Worm (Caenorhabditis elegans) whole organism, L4 larva: ENCODE measurements around the gene F52E4.5.

ENCODE experiments used
- D1046.2 ChIP-seq: fragments of 200-800 bp; sonication (Bioruptor generic); IDR thresholded peaks from 2 replicates; pipeline ENCODE4 v1.3.6; 2022; ENCODE audit warnings: missing genetic modification characterization, missing compliant biosample characterization
- F44E2.7 ChIP-seq: fragments of 200-800 bp; sonication (Bioruptor generic); IDR thresholded peaks from 2 replicates; pipeline ENCODE4 v2.1.2; 2022; ENCODE audit warnings: missing genetic modification characterization, missing compliant biosample characterization
- Y75B8A.6 ChIP-seq: fragments of 200-800 bp; sonication (Bioruptor generic); IDR thresholded peaks from 2 replicates; pipeline ENCODE4 v1.3.6; 2022; ENCODE audit warnings: missing genetic modification reagents, missing genetic modification characterization, missing compliant biosample characterization
- aha-1 ChIP-seq: fragments of 150-350 bp; peaks from one replicate; lab custom pipeline; 2014; ENCODE audit warnings: missing biosample characterization, missing genetic modification characterization
- ama-1 ChIP-seq: fragments of 150-350 bp; optimal IDR thresholded peaks from 2 replicates; lab custom pipeline; 2014; ENCODE audit warnings: inconsistent platforms, mixed read lengths
- ceh-44 ChIP-seq: fragments of 200-800 bp; sonication (Bioruptor generic); IDR thresholded peaks from 2 replicates; pipeline ENCODE4 v1.3.6; 2022; ENCODE audit warnings: missing genetic modification reagents, missing genetic modification characterization, missing compliant biosample characterization
- ceh-62 ChIP-seq: sonication (generic microtip); optimal IDR thresholded peaks from 2 replicates; lab custom pipeline; 2017; ENCODE audit warnings: missing biosample characterization, missing genetic modification characterization
- ceh-82 ChIP-seq: sonication (generic microtip); optimal IDR thresholded peaks from 2 replicates; lab custom pipeline; 2017; ENCODE audit warnings: missing biosample characterization, missing genetic modification characterization
- daf-12 ChIP-seq: fragments of 150-350 bp; optimal IDR thresholded peaks from 2 replicates; lab custom pipeline; 2014; ENCODE audit warnings: missing biosample characterization, missing genetic modification reagents, missing genetic modification characterization
- daf-16 ChIP-seq, 3 experiments: sonication (generic microtip); optimal IDR thresholded peaks; 2 replicates each; lab custom pipeline; 2016 to 2017; ENCODE audit warnings: missing genetic modification characterization in 3 of 3, missing genetic modification reagents in 3 of 3, mild to moderate bottlenecking in 2 of 3, missing compliant biosample characterization in 2 of 3, missing biosample characterization in 1 of 3, moderate library complexity in 1 of 3
- dmd-6 ChIP-seq: fragments of 200-800 bp; sonication (Bioruptor generic); IDR thresholded peaks from 2 replicates; pipeline ENCODE4 v1.3.6; 2022; ENCODE audit warnings: missing genetic modification reagents, missing genetic modification characterization, missing compliant biosample characterization
- dmd-8 ChIP-seq: fragments of 200-800 bp; sonication (Bioruptor generic); IDR thresholded peaks from 2 replicates; pipeline ENCODE4 v1.3.6; 2022; ENCODE audit warnings: missing genetic modification characterization, missing compliant biosample characterization
- dve-1 ChIP-seq: sonication (generic microtip); optimal IDR thresholded peaks from 2 replicates; lab custom pipeline; 2017; ENCODE audit warnings: antibody characterized with exemption, mild to moderate bottlenecking, missing genetic modification characterization, missing compliant biosample characterization; ENCODE audit not compliant: insufficient read depth
- egl-43 ChIP-seq: fragments of 200-800 bp; sonication (Bioruptor generic); IDR thresholded peaks from 2 replicates; pipeline ENCODE4 v1.3.6; 2022; ENCODE audit warnings: missing genetic modification reagents, missing genetic modification characterization, missing compliant biosample characterization
- fkh-10 ChIP-seq: fragments of 150-350 bp; optimal IDR thresholded peaks from 2 replicates; lab custom pipeline; 2014; ENCODE audit warnings: missing biosample characterization, missing genetic modification reagents, missing genetic modification characterization
- hlh-30 ChIP-seq: sonication (generic microtip); optimal IDR thresholded peaks from 2 replicates; lab custom pipeline; 2017; ENCODE audit warnings: antibody characterized with exemption, mild to moderate bottlenecking, missing genetic modification characterization, missing compliant biosample characterization; ENCODE audit not compliant: insufficient read depth
- hmg-1.1 ChIP-seq: fragments of 200-800 bp; sonication (Bioruptor generic); IDR thresholded peaks from 2 replicates; pipeline ENCODE4 v1.3.6; 2022; ENCODE audit warnings: missing genetic modification reagents, missing genetic modification characterization, missing compliant biosample characterization
- jun-1 ChIP-seq: fragments of 150-350 bp; optimal IDR thresholded peaks from 2 replicates; lab custom pipeline; 2014; ENCODE audit warnings: missing biosample characterization, missing genetic modification reagents, missing genetic modification characterization
- lim-7 ChIP-seq: fragments of 200-800 bp; sonication (Bioruptor generic); IDR thresholded peaks from 2 replicates; pipeline ENCODE4 v1.3.6; 2022; ENCODE audit warnings: missing genetic modification characterization, missing compliant biosample characterization
- lin-39 ChIP-seq: fragments of 150-350 bp; optimal IDR thresholded peaks from 2 replicates; lab custom pipeline; 2014; ENCODE audit warnings: missing biosample characterization, missing genetic modification reagents, missing genetic modification characterization
- madf-5 ChIP-seq, 2 experiments: fragments of 200-800 bp; sonication (Bioruptor generic); IDR thresholded peaks; 2 replicates each; pipeline ENCODE4 v1.3.6; 2022; ENCODE audit warnings: missing compliant biosample characterization in 2 of 2, missing genetic modification characterization in 2 of 2
- madf-9 ChIP-seq: fragments of 200-800 bp; sonication (Bioruptor generic); conservative IDR thresholded peaks from 2 replicates; pipeline ENCODE4 v1.3.6; 2022; ENCODE audit warnings: missing genetic modification reagents, missing genetic modification characterization, missing compliant biosample characterization
- mep-1 ChIP-seq: fragments of 150-350 bp; sonication (generic microtip); optimal IDR thresholded peaks from 3 replicates; lab custom pipeline; 2014; ENCODE audit warnings: missing biosample characterization, missing genetic modification characterization
- mes-2 ChIP-seq: sonication (generic microtip); optimal IDR thresholded peaks from 2 replicates; lab custom pipeline; 2016; ENCODE audit warnings: missing genotype, mild to moderate bottlenecking, missing genetic modification characterization, missing compliant biosample characterization; ENCODE audit not compliant: poor library complexity, severe bottlenecking
- nhr-42 ChIP-seq: fragments of 200-800 bp; sonication (Bioruptor generic); IDR thresholded peaks from 2 replicates; pipeline ENCODE4 v1.3.6; 2022; ENCODE audit warnings: missing genetic modification characterization, missing compliant biosample characterization
- nhr-6 ChIP-seq: fragments of 150-350 bp; optimal IDR thresholded peaks from 2 replicates; lab custom pipeline; 2014; ENCODE audit warnings: missing biosample characterization, missing genetic modification characterization
- pha-4 ChIP-seq, 2 experiments: fragments of 150-350 bp in 1 of 2; fragments of 200-800 bp in 1 of 2; sonication (Bioruptor generic) in 1 of 2; IDR thresholded peaks in 1 of 2; optimal IDR thresholded peaks in 1 of 2; 2 replicates each; pipeline versions ENCODE4 v1.3.6 to Lab custom; 2014 to 2022; ENCODE audit warnings: missing genetic modification characterization in 2 of 2, missing genetic modification reagents in 2 of 2, missing biosample characterization in 1 of 2, missing compliant biosample characterization in 1 of 2
- saeg-2 ChIP-seq: fragments of 200-800 bp; sonication (Bioruptor generic); IDR thresholded peaks from 2 replicates; pipeline ENCODE4 v1.3.6; 2022; ENCODE audit warnings: missing genetic modification reagents, missing genetic modification characterization, missing compliant biosample characterization
- set-16 ChIP-seq: fragments of 200-800 bp; sonication (Bioruptor generic); IDR thresholded peaks from 2 replicates; pipeline ENCODE4 v1.3.6; 2022; ENCODE audit warnings: missing genetic modification reagents, missing genetic modification characterization, missing compliant biosample characterization
- skn-1 ChIP-seq: fragments of 150-350 bp; optimal IDR thresholded peaks from 2 replicates; lab custom pipeline; 2014; ENCODE audit warnings: missing biosample characterization, missing genetic modification characterization
- snpc-1.2 ChIP-seq: fragments of 200-800 bp; sonication (Bioruptor generic); IDR thresholded peaks from 2 replicates; pipeline ENCODE4 v1.3.6; 2022; ENCODE audit warnings: missing genetic modification reagents, missing genetic modification characterization, missing compliant biosample characterization
- spr-1 ChIP-seq: sonication (generic microtip); optimal IDR thresholded peaks from 2 replicates; lab custom pipeline; 2016; ENCODE audit warnings: mild to moderate bottlenecking, missing genetic modification characterization, missing compliant biosample characterization
- tra-1 ChIP-seq: fragments of 200-800 bp; sonication (Bioruptor generic); IDR thresholded peaks from 2 replicates; pipeline ENCODE4 v1.3.6; 2022; ENCODE audit warnings: missing genetic modification reagents, missing genetic modification characterization, missing compliant biosample characterization
- unc-39 ChIP-seq: sonication (generic microtip); optimal IDR thresholded peaks from 2 replicates; lab custom pipeline; 2017; ENCODE audit warnings: missing biosample characterization, missing genetic modification characterization
- unc-62 ChIP-seq, 3 experiments: fragments of 150-350 bp in 1 of 3; sonication (generic microtip); optimal IDR thresholded peaks in 2 of 3; peaks in 1 of 3; 1 replicate in 1 of 3; 2 replicates in 2 of 3; lab custom pipeline; 2014 to 2017; ENCODE audit warnings: missing biosample characterization in 3 of 3, missing genetic modification characterization in 3 of 3, missing genetic modification reagents in 3 of 3, missing genotype in 1 of 3
- zag-1 ChIP-seq: fragments of 150-350 bp; optimal IDR thresholded peaks from 2 replicates; lab custom pipeline; 2014; ENCODE audit warnings: missing biosample characterization, missing genetic modification characterization
- ztf-11 ChIP-seq: fragments of 150-350 bp; optimal IDR thresholded peaks from 2 replicates; lab custom pipeline; 2014; ENCODE audit warnings: missing biosample characterization, missing genetic modification characterization

Gene F52E4.5

DNA sequence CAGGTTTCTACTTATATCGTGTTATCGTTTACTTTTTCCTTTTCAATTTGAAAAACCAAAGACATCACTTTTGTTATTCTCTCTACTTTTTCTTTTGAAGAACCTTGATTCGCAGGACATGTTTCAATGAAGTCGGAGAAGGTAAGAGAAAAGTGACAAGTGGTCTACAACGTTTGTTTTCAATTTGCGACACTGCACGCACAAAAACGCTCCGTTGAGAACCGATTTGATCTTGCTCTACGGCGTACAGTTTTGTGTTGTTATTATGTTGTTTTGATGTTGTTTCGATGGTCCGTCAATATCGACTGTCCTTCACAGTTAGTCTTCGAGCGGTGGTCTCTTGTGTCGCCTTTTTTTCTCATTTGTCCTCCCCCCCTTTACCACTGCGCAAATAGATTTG is 2.3 kb upstream of the F52E4.5 start, which contains the start of gene pccb-1:
Gene pccb-1, plus strand, starts transcription at position 127 of the 400 bp plus-strand sequence.
- TF ChIP-seq mep-1 (tag; lab: Kevin White, UChicago) (no peak), mes-2 (no peak), D1046.2 (no peak), snpc-1.2 (GFP tag; lab: Robert Waterston, UW) (no peak), dve-1 (tag; lab: Kevin White, UChicago) (no peak)

DNA sequence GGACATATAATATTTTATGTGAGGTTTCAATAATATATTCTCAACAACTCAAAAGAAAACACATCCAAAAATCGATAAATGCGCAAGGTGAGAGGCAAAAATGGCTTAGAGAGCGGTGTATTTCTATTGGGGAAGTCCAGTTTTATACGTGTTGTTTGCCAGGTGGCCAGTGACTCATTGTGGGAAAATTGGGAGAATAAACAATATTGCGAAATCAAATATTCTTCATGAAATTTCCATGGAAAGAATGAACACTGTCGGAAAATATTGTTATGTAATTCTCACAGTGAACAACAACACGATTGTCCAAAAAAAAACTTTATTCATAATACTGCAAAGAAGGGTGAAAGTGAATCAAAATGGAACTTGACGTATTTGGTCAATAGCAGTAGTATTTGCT is 502 bp upstream of the F52E4.5 start:
- TF ChIP-seq fkh-10 (GFP tag; lab: Kevin White, UChicago): no peak
- TF ChIP-seq tra-1: no peak
- TF ChIP-seq nhr-42 (GFP tag; lab: Robert Waterston, UW): no peak
- TF ChIP-seq ceh-44 (GFP tag; lab: Robert Waterston, UW): no peak

DNA sequence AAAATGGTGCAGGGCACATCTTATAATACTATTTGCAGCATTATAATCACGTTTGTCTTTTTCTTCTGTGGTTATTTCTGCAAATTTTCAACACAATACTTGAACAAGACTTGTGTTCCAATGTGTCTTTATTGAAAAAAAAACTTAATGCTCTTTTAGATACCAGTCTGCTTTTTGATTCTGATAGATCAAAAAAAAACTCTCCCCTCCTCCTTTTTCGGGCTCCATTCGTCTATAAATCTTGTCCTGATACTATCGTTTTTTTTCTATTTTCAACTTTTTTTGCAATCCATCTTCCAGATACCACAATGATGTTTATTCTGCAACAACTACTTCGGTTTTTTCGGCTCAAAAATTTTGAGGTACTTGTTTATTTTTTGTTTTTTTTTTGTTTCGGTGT is 6.3 kb downstream of the F52E4.5 start, which contains the start of gene twk-16:
Gene twk-16, plus strand, starts transcription at position 301 of the 400 bp plus-strand sequence.
- TF ChIP-seq madf-9 (GFP tag; lab: Robert Waterston, UW) (no peak), hlh-30 (tag; lab: Kevin White, UChicago) (no peak), mep-1 (tag; lab: Kevin White, UChicago) (no peak), madf-5 (GFP tag; IDR thresholded peaks at IDR 0.05; lab: Robert Waterston, UW) (no peak)

DNA sequence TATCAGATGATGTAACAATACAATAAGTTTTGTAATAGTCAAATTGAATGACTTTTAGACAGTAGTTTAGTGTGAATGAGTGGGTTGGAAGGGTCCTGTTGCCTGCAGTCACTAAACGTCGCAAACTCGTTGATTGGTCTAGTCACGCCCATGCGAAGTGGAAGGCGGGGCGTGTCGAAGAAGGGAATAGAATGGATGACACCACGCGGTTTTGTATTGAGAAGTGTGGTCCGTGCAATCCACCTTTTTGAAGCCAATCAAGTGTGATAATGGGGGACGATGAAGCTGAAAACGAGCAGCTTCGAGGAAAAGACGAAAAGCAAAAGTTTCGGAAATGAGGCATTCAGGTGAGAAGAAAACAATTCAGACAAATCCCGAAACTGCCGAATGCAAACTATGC is 16.8 kb downstream of the F52E4.5 start, which contains the start of gene ceh-31:
Gene ceh-31, minus strand, starts transcription at position 101 of the 400 bp plus-strand sequence.
- TF ChIP-seq ceh-62 (tag; lab: Kevin White, UChicago) (no peak), egl-43 (GFP tag; lab: Robert Waterston, UW) (no peak), skn-1 (no peak), jun-1 (tag; lab: Kevin White, UChicago) (no peak), fkh-10 (GFP tag; lab: Kevin White, UChicago) (no peak), aha-1 (tag; lab: Kevin White, UChicago) (no peak), lim-7 (GFP tag; lab: Robert Waterston, UW) (no peak), saeg-2 (GFP tag; lab: Robert Waterston, UW) (no peak), snpc-1.2 (GFP tag; lab: Robert Waterston, UW) (no peak), ztf-11 (no peak), daf-12 (tag; lab: Kevin White, UChicago) (no peak), nhr-6 (tag; lab: Kevin White, UChicago) (no peak), Y75B8A.6 (GFP tag; lab: Robert Waterston, UW) (no peak), dmd-8 (GFP tag; lab: Robert Waterston, UW) (no peak), lin-39 (tag; lab: Kevin White, UChicago) (no peak)
- TF ChIP-seq, all 104 proteins: peak for 0

DNA sequence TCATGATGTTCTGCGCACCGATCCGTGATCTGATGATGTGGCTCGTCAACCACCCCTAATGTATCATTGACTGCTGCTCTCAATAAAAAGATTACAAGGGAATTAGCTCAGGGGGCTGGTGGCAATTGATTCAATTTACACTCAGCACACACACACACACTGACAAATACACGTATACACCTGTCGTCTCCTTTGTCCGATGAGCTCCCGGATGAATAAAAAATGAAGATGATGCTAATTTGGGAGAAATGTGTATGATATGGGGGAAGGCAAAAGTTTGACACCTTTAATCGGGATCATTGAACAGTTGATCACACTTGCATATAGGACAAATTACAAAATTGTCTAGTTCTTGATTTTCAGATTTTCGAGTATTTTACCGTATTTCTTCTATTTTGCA is 20.1 kb downstream of the F52E4.5 start:
- TF ChIP-seq egl-43 (GFP tag; lab: Robert Waterston, UW): no peak
- TF ChIP-seq unc-62 (GFP tag; optimal IDR thresholded peaks at IDR 0.05 in 1 of 2; lab: Kevin White, UChicago): peak in 1 of 2 experiments; percentile 98
- TF ChIP-seq unc-62 (tag; optimal IDR thresholded peaks at IDR 0.05; lab: Kevin White, UChicago): no peak

DNA sequence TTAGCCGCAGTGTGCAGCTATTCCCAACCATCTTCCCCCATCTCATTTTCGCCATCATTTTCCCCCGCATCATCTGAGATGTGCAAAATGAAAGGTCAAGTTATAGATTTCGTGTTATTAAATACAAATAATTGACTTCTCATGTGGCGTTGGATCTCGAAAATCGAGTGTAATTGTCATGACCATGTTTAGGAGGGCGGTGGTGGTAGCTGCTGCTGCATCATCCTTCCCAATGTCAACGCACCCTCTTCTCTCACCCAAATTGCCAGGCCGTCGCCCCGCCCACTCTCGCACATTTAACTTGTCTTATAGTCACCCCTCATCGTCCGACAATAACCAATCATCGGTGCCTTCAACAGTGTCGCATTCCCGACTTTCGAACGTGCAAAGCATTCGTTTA is 23.9 kb downstream of the F52E4.5 start, which contains the start of gene ceh-30:
Gene ceh-30, plus strand, starts transcription at position 301 of the 400 bp plus-strand sequence.
- TF ChIP-seq set-16 (peak; percentile 29; the same call in 1 of the 2 replicates), F44E2.7 (GFP tag; lab: Robert Waterston, UW) (no peak), ceh-44 (GFP tag; lab: Robert Waterston, UW) (no peak), madf-9 (GFP tag; lab: Robert Waterston, UW) (no peak), skn-1 (no peak)

DNA sequence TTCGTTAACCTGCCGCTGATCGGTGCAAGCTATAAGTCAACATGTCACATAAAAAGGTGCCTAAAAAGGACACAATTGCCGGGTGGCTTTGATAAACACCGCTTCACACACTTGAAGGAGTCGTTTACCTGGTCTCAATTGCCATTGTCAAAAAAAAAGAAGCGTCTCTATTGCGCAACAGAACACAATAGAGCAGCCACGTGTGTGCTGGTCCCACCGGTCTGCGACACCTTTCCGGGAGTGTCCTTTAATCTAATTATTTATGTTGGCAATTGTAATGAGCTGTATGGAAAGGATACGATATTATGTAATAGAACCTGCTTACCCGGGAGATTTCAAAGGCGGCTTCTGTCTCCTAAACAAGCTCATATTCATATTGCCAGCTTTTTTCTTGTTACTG is 25.4 kb downstream of the F52E4.5 start:
- no peak for TF ChIP-seq ceh-82 (tag; lab: Kevin White, UChicago)
- TF ChIP-seq hmg-1.1 (GFP tag; lab: Robert Waterston, UW): no peak
- TF ChIP-seq spr-1 (tag; lab: Kevin White, UChicago): no peak
- no peak for TF ChIP-seq unc-62 (GFP tag; optimal IDR thresholded peaks at IDR 0.05 in 1 of 2; lab: Kevin White, UChicago)
- no peak for TF ChIP-seq unc-62 (tag; optimal IDR thresholded peaks at IDR 0.05; lab: Kevin White, UChicago)
- no peak for TF ChIP-seq unc-39 (tag; lab: Kevin White, UChicago)
- no peak for TF ChIP-seq mep-1 (tag; lab: Kevin White, UChicago)
- no peak for TF ChIP-seq dve-1 (tag; lab: Kevin White, UChicago)
- no peak for TF ChIP-seq daf-12 (tag; lab: Kevin White, UChicago)
- no peak for TF ChIP-seq pha-4 (GFP tag; IDR thresholded peaks at IDR 0.05; lab: Robert Waterston, UW)
- TF ChIP-seq pha-4 (tag; optimal IDR thresholded peaks at IDR 0.05; lab: Kevin White, UChicago): no peak
- TF ChIP-seq dmd-6 (GFP tag; lab: Robert Waterston, UW): no peak
- TF ChIP-seq dmd-8 (GFP tag; lab: Robert Waterston, UW): no peak
- TF ChIP-seq zag-1 (tag; lab: Kevin White, UChicago): no peak
- no peak for TF ChIP-seq skn-1
- no peak for TF ChIP-seq daf-16 (GFP tag; optimal IDR thresholded peaks at IDR 0.05; lab: Kevin White, UChicago)
- TF ChIP-seq daf-16 (tag; optimal IDR thresholded peaks at IDR 0.05; lab: Kevin White, UChicago): no peak
- no peak for TF ChIP-seq ama-1 (lab: Kevin White, UChicago)
